Worm (Caenorhabditis elegans) whole organism, L4/young adult: ENCODE measurements around the gene srz-5.

Source experiments
- W03F9.2 ChIP-seq: fragments of 150-350 bp; optimal IDR thresholded peaks from 2 replicates; lab custom pipeline; 2014; ENCODE audit warnings: missing biosample characterization, missing genetic modification characterization
- dao-5 ChIP-seq: sonication (generic microtip); optimal IDR thresholded peaks from 2 replicates; lab custom pipeline; 2016; ENCODE audit warnings: missing genotype, missing genetic modification characterization, moderate library complexity, missing compliant biosample characterization
- him-1 ChIP-seq: sonication (generic microtip); optimal IDR thresholded peaks from 2 replicates; lab custom pipeline; 2016; ENCODE audit warnings: missing genotype, missing genetic modification reagents, missing genetic modification characterization, missing compliant biosample characterization

DNA sequence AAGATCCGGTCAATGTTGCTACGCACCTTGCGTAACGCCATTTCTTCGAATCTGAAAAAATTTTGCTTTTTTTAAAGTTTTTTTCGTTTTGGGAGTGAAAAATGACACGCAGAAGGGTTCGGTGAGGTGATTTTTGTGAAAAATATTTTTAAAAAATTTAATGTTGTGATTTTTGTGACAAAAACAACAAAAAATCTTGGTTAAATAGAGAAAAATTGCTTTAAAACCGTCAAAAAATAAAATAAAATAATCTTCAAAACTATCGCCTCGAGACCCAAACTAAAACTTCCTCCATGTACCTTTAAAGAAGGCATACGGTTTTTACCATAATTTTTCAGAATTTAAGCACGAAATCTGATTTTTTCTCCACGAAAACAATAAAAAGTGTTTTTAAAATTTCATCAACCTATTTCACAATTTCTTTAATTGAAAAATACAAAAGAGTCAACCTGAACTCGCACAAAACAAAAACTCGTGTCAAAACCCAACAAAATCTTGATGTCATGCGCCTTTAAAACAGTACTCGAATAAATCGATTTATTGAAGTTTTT is 31.9 kb upstream of the srz-5 start, which contains the start of gene apd-3:
- TF ChIP-seq dao-5 (tag; lab: Kevin White, UChicago) = no peak
- no peak for TF ChIP-seq him-1
- no peak for TF ChIP-seq W03F9.2 (tag; lab: Kevin White, UChicago)
